Worm (Caenorhabditis elegans): Measurements from ENCODE around the gene srh-30.

The srh-30 gene

DNA sequence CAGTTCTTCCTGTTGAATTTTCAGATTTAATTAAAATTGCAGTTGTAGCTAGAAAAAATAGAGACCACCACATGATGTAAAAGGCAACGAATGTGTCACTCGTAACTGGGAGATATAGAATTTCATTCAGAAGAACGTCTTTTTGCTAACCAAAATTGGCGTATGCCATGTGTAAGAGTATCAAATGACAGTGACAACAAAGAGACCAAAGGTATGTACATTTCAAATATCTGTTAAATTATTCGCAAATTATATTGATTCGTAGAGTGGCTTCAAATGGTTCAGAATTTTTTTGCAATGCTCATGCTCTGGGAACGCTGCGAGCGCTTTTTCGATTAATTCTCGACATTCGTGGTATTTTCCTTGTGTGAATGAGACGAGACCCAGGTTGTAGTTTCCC, 9.2 kb downstream of the srh-30 start, which contains the start of gene T25F10.4:
TSS of gene T25F10.4 (minus strand) at position 101 of the 400 bp plus-strand sequence.
- TF ChIP-seq daf-12 (tag; optimal IDR thresholded peaks at IDR 0.05) (no peak), tbx-2 (tag; optimal IDR thresholded peaks at IDR 0.05) (no peak), nhr-28 (tag; optimal IDR thresholded peaks at IDR 0.05) (no peak), unc-62 (GFP tag; optimal IDR thresholded peaks at IDR 0.05) (no peak), jun-1 (tag; optimal IDR thresholded peaks at IDR 0.05) (no peak), ztf-11 (tag; optimal IDR thresholded peaks at IDR 0.05) (no peak), aly-2 (tag; optimal IDR thresholded peaks at IDR 0.05) (no peak), ZK546.5 (tag; optimal IDR thresholded peaks at IDR 0.05) (no peak), nhr-12 (tag; optimal IDR thresholded peaks at IDR 0.05) (no peak), lin-39 (tag; optimal IDR thresholded peaks at IDR 0.05) (no peak), fos-1 (tag; optimal IDR thresholded peaks at IDR 0.05) (no peak), R02D3.7 (tag; optimal IDR thresholded peaks at IDR 0.05) (no peak), fkh-10 (GFP tag; optimal IDR thresholded peaks at IDR 0.05) (no peak), mdl-1 (tag; optimal IDR thresholded peaks at IDR 0.05) (no peak), ceh-16 (tag; optimal IDR thresholded peaks at IDR 0.05) (no peak), fkh-2 (tag; optimal IDR thresholded peaks at IDR 0.05) (no peak), hmg-11 (tag; optimal IDR thresholded peaks at IDR 0.05) (no peak), elt-2 (tag; optimal IDR thresholded peaks at IDR 0.05) (no peak), ama-1 (optimal IDR thresholded peaks at IDR 0.05) (no peak)

DNA sequence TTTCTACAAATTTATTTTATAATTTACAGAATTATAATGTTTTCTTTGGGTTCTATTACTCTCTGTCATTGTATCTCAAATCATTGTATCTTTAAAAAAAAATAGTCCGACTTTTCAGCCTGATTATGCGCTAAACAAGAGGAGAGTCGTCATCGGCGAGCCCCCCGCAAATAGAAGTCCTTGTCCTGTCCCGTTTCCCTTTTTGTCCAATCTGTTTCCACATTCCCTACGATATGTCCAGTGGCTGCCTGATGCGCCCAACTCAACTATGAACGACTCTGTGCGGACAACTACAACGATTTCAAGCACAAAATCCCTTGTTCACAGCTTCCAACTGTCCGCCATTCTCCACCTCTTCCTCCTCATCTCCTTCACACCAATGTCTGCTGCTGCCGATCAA, 13.5 kb downstream of the srh-30 start, which contains the start of gene dbl-1:
TSS of gene dbl-1 (plus strand) at position 119 of the 400 bp plus-strand sequence.
- TF ChIP-seq ZK546.5 (tag; optimal IDR thresholded peaks at IDR 0.05), result no peak
- TF ChIP-seq nhr-77 (tag; optimal IDR thresholded peaks at IDR 0.05), result no peak
- TF ChIP-seq nhr-76 (tag; optimal IDR thresholded peaks at IDR 0.05), result no peak
- TF ChIP-seq ceh-28 (tag; optimal IDR thresholded peaks at IDR 0.05), result no peak
- TF ChIP-seq ztf-11 (tag; optimal IDR thresholded peaks at IDR 0.05), result no peak
- no peak for TF ChIP-seq nhr-67 (tag; optimal IDR thresholded peaks at IDR 0.05)
- no peak for TF ChIP-seq elt-3 (tag; optimal IDR thresholded peaks at IDR 0.05)
- no peak for TF ChIP-seq nhr-25 (tag; optimal IDR thresholded peaks at IDR 0.05)
- TF ChIP-seq ceh-16 (tag; optimal IDR thresholded peaks at IDR 0.05), result no peak
- TF ChIP-seq pha-4 (tag; optimal IDR thresholded peaks at IDR 0.05), result no peak
- no peak for TF ChIP-seq skn-1 (tag; optimal IDR thresholded peaks at IDR 0.05)
- TF ChIP-seq unc-39 (tag; optimal IDR thresholded peaks at IDR 0.05), result no peak
- TF ChIP-seq sea-2 (GFP tag; optimal IDR thresholded peaks at IDR 0.05), result no peak
- TF ChIP-seq ceh-9 (tag; optimal IDR thresholded peaks at IDR 0.05), result no peak
- TF ChIP-seq nhr-23 (tag; optimal IDR thresholded peaks at IDR 0.05), result no peak
- TF ChIP-seq R02D3.7 (tag; optimal IDR thresholded peaks at IDR 0.05), result no peak
- TF ChIP-seq nhr-11 (tag; optimal IDR thresholded peaks at IDR 0.05), result no peak
- no peak for TF ChIP-seq fos-1 (tag; optimal IDR thresholded peaks at IDR 0.05)
- TF ChIP-seq snpc-4 (tag; optimal IDR thresholded peaks at IDR 0.05), result no peak

DNA sequence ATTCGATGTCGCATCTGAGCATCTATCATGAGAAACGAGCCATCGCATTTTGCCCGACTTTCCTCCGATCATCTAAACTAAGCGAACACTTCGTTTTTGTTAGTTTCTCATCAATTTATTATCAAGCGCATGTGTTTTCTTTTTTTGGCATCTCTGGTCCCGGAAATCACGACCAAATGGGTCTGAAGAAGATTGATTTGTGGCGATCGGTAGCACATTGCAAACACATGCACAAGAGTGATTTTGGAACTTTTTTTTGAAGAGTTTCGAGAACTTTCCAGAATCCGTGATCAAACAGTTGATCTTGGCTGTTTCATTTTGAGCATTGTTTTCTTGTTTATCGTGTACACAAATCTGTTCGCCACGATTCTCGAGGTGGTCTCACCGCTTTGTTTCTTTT, 18.3 kb downstream of the srh-30 start:
- TF ChIP-seq zag-1 (tag; optimal IDR thresholded peaks at IDR 0.05), result no peak
- TF ChIP-seq nhr-77 (tag; optimal IDR thresholded peaks at IDR 0.05), result no peak
- no peak for TF ChIP-seq ceh-16 (tag; optimal IDR thresholded peaks at IDR 0.05)
- TF ChIP-seq ceh-82 (tag; optimal IDR thresholded peaks at IDR 0.05), result no peak
- no peak for TF ChIP-seq nhr-43 (tag; optimal IDR thresholded peaks at IDR 0.05; ENCODE audit: poor library complexity, severe bottlenecking)
- TF ChIP-seq ZK546.5 (tag; optimal IDR thresholded peaks at IDR 0.05), result no peak
- no peak for TF ChIP-seq elt-1 (tag; optimal IDR thresholded peaks at IDR 0.05)
- no peak for TF ChIP-seq unc-39 (tag; optimal IDR thresholded peaks at IDR 0.05)
- TF ChIP-seq R02D3.7 (tag; optimal IDR thresholded peaks at IDR 0.05), result no peak
- TF ChIP-seq sea-2 (GFP tag; optimal IDR thresholded peaks at IDR 0.05), result no peak
- no peak for TF ChIP-seq ama-1 (optimal IDR thresholded peaks at IDR 0.05)
- no peak for TF ChIP-seq mdl-1 (tag; optimal IDR thresholded peaks at IDR 0.05)
- TF ChIP-seq tbx-2 (tag; optimal IDR thresholded peaks at IDR 0.05), result no peak
- no peak for TF ChIP-seq lin-39 (tag; optimal IDR thresholded peaks at IDR 0.05)
- no peak for TF ChIP-seq hmg-11 (tag; optimal IDR thresholded peaks at IDR 0.05)
- TF ChIP-seq elt-3 (tag; optimal IDR thresholded peaks at IDR 0.05), result no peak
- no peak for TF ChIP-seq fkh-2 (tag; optimal IDR thresholded peaks at IDR 0.05)
- no peak for TF ChIP-seq mml-1 (tag; optimal IDR thresholded peaks at IDR 0.05)
- TF ChIP-seq ceh-9 (tag; optimal IDR thresholded peaks at IDR 0.05), result no peak

Data from whole organism, L3 larva.